Fruit fly (Drosophila melanogaster): ENCODE data around the gene rdgB.

rdgB gene

DNA sequence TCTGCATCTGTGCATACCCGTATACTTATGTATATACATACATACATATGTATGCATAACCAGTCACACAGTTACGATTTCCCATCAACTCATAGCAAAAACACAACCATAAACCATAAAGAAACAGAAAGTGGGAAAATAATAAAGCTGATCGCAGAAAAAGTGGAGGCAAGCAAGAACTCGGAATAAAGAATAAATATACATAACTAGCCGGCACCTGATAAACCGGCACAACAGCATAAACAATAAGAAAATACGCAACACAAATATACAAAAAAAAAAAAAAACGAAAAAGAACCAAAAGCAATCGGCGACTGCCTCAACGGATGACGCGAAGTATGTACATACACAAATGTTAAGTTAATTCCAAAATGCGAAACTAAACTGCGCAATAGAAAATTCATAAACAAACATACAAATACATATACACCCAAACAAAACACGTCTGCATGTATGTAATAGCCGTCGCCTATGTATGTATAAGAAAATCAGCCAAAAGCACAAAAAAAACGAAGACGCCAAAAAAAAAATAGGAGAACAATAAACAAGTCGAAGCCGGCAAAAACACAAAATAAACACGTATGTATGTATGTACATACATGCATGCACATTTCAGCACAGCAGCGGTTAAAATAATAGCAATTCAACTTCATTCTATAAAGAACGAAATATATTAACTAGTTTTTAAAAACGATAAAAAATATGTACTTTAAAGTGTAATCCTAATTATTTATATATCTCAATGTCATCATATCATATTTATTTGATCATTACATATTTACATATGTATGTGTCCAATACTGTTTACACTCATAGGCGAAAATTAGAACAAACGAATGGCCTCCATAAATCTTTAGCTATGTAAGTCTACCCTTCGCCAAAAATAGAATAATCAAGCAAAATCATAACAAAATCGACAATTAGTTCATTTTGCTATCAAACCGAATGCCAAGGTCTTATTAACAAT lies 13.4 kb upstream of the rdgB start (continued):
- TF ChIP-seq CG14710 (tag; optimal IDR thresholded peaks at IDR 0.05) (peak; percentile 38), lab (GFP tag; optimal IDR thresholded peaks at IDR 0.05) (peak; percentile 79)

DNA sequence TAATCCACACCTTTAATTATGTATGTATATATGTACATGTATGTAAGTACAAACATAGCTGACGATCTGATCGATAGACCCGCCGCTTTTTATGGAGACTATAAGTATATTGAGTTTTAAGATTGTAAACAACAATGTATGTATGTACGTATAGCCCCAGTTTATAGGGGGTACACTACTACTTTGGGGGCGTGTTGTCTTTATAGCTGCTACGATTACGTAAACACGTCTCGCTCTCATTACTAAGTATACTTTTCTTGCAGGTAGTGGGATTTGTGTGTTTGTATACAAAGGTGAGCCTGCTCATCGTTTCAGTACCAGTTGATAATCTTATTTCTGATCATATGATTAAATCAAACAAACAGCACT lies 12.7 kb upstream of the rdgB start:
- TF ChIP-seq MTF-1 (GFP tag; optimal IDR thresholded peaks at IDR 0.05; ENCODE audit: borderline replicate concordance): no peak
- peak; percentile 13 for TF ChIP-seq org-1 (GFP tag; optimal IDR thresholded peaks at IDR 0.05)
- no peak for TF ChIP-seq HHEX (GFP tag; optimal IDR thresholded peaks at IDR 0.05)
- no peak for TF ChIP-seq Rx (GFP tag; IDR thresholded peaks at IDR 0.05)
- no peak for TF ChIP-seq hkb (optimal IDR thresholded peaks at IDR 0.05)
- TF ChIP-seq hkb (GFP tag; IDR thresholded peaks at IDR 0.05): no peak
- TF ChIP-seq Nf-YA (GFP tag; IDR thresholded peaks at IDR 0.05): no peak
- no peak for TF ChIP-seq repo (GFP tag; optimal IDR thresholded peaks at IDR 0.05)
- TF ChIP-seq Meics (GFP tag; optimal IDR thresholded peaks at IDR 0.05): no peak
- TF ChIP-seq CG13894 (tag; optimal IDR thresholded peaks at IDR 0.05): no peak
- TF ChIP-seq B-H2 (GFP tag; optimal IDR thresholded peaks at IDR 0.05): peak; percentile 68
- no peak for TF ChIP-seq CG2875 (GFP tag; optimal IDR thresholded peaks at IDR 0.05)
- TF ChIP-seq Med (GFP tag): peak; percentile 58
- peak; percentile 46 for TF ChIP-seq CG34376 (GFP tag; optimal IDR thresholded peaks at IDR 0.05)
- TF ChIP-seq Elba2 (GFP tag; optimal IDR thresholded peaks at IDR 0.05): no peak
- no peak for TF ChIP-seq CG10565 (GFP tag; optimal IDR thresholded peaks at IDR 0.05)
- TF ChIP-seq CG13775 (GFP tag; optimal IDR thresholded peaks at IDR 0.05): no peak
- TF ChIP-seq phol (tag; optimal IDR thresholded peaks at IDR 0.05): no peak
- no peak for TF ChIP-seq Trl (optimal IDR thresholded peaks at IDR 0.05)
- TF ChIP-seq Trl (GFP tag; optimal IDR thresholded peaks at IDR 0.05): no peak
- TF ChIP-seq Pdp1 (GFP tag; optimal IDR thresholded peaks at IDR 0.05): peak in 1 of 2 experiments; percentile 75
- TF ChIP-seq CG10209 (GFP tag; optimal IDR thresholded peaks at IDR 0.05): no peak
- TF ChIP-seq lmd (GFP tag; IDR thresholded peaks at IDR 0.05): no peak
- no peak for TF ChIP-seq lov (optimal IDR thresholded peaks at IDR 0.05)
- TF ChIP-seq lov (GFP tag; IDR thresholded peaks at IDR 0.05): no peak
- peak; percentile 54 for TF ChIP-seq CG4328 (GFP tag; optimal IDR thresholded peaks at IDR 0.05)
- peak; percentile 33 for TF ChIP-seq abd-A (tag; optimal IDR thresholded peaks at IDR 0.05)
- no peak for TF ChIP-seq Nf-YB (GFP tag; optimal IDR thresholded peaks at IDR 0.05)
- peak; percentile 45 for TF ChIP-seq fd64A (GFP tag; optimal IDR thresholded peaks at IDR 0.05)
- TF ChIP-seq esg (GFP tag; conservative IDR thresholded peaks at IDR 0.05): no peak
- peak; percentile 10 for TF ChIP-seq CG12071 (GFP tag; optimal IDR thresholded peaks at IDR 0.05)
- no peak for TF ChIP-seq CG10321 (GFP tag; IDR thresholded peaks at IDR 0.05)
- no peak for TF ChIP-seq pita (GFP tag; optimal IDR thresholded peaks at IDR 0.05)
- no peak for TF ChIP-seq Chrac-16 (GFP tag; optimal IDR thresholded peaks at IDR 0.05)
- TF ChIP-seq Optix (GFP tag; IDR thresholded peaks at IDR 0.05): no peak
- no peak for TF ChIP-seq sim (GFP tag; IDR thresholded peaks at IDR 0.05)
- no peak for TF ChIP-seq vnd (GFP tag; IDR thresholded peaks at IDR 0.05; ENCODE audit: partially characterized antibody)
- TF ChIP-seq CG17568 (GFP tag; optimal IDR thresholded peaks at IDR 0.05): no peak
- TF ChIP-seq CG9437 (GFP tag; optimal IDR thresholded peaks at IDR 0.05): peak; percentile 19
- no peak for TF ChIP-seq sd (tag; optimal IDR thresholded peaks at IDR 0.05)
- TF ChIP-seq jing (GFP tag; optimal IDR thresholded peaks at IDR 0.05): no peak
- peak; percentile 9; the same call in 1 of the 3 replicates for TF ChIP-seq so (GFP tag; IDR thresholded peaks at IDR 0.05)
- TF ChIP-seq NFAT (GFP tag; IDR thresholded peaks at IDR 0.05): 0 out of 2 replicates have a peak, but pooled peaks have one; percentile 3
- TF ChIP-seq chif (GFP tag; optimal IDR thresholded peaks at IDR 0.05): no peak
- no peak for TF ChIP-seq dan (GFP tag; IDR thresholded peaks at IDR 0.05)
- no peak for TF ChIP-seq Ptx1 (GFP tag; IDR thresholded peaks at IDR 0.05)
